Worm (Caenorhabditis elegans) whole organism, early embryonic: Measurements from ENCODE around the gene srf-3.

Experiments used
- B0310.2 ChIP-seq: sonication (generic microtip); optimal IDR thresholded peaks from 2 replicates; lab custom pipeline; 2016; ENCODE audit warnings: mild to moderate bottlenecking, missing genetic modification characterization, missing compliant biosample characterization
- F13C5.2 ChIP-seq: sonication (generic microtip); optimal IDR thresholded peaks from 2 replicates; lab custom pipeline; 2017; ENCODE audit warnings: mild to moderate bottlenecking, missing genetic modification characterization, inconsistent platforms, missing compliant biosample characterization
- aly-1 ChIP-seq: sonication (generic microtip); optimal IDR thresholded peaks from 2 replicates; lab custom pipeline; 2016; ENCODE audit warnings: missing genetic modification characterization, missing compliant biosample characterization
- ama-1 ChIP-seq: fragments of 150-350 bp; optimal IDR thresholded peaks from 2 replicates; lab custom pipeline; 2014
- ceh-13 ChIP-seq: fragments of 200-800 bp; sonication (Bioruptor generic); optimal IDR thresholded peaks from 2 replicates; lab custom pipeline; 2018; ENCODE audit warnings: mild to moderate bottlenecking, missing genetic modification characterization, missing compliant biosample characterization
- ceh-36 ChIP-seq: sonication (generic microtip); optimal IDR thresholded peaks from 2 replicates; lab custom pipeline; 2016; ENCODE audit warnings: missing genetic modification characterization, inconsistent platforms, missing compliant biosample characterization
- ets-7 ChIP-seq: sonication (generic microtip); optimal IDR thresholded peaks from 2 replicates; lab custom pipeline; 2016; ENCODE audit warnings: missing genotype, missing genetic modification characterization, missing compliant biosample characterization
- flt-1 ChIP-seq: fragments of 200-800 bp; sonication (Bioruptor generic); IDR thresholded peaks from 2 replicates; pipeline ENCODE4 v1.3.6; 2022; ENCODE audit warnings: missing genetic modification characterization, missing compliant biosample characterization
- hmbx-1 ChIP-seq: sonication (generic microtip); optimal IDR thresholded peaks from 2 replicates; lab custom pipeline; 2016; ENCODE audit warnings: mild to moderate bottlenecking, missing genetic modification characterization, missing compliant biosample characterization
- hmg-4 ChIP-seq: fragments of 200-800 bp; sonication (Bioruptor generic); optimal IDR thresholded peaks from 2 replicates; lab custom pipeline; 2018; ENCODE audit warnings: mild to moderate bottlenecking, missing genetic modification characterization, missing compliant biosample characterization
- hnd-1 ChIP-seq: sonication (generic microtip); optimal IDR thresholded peaks from 2 replicates; lab custom pipeline; 2016; ENCODE audit warnings: missing genetic modification characterization, missing compliant biosample characterization
- pes-1 ChIP-seq: fragments of 200-800 bp; sonication (Bioruptor generic); IDR thresholded peaks from 2 replicates; pipeline ENCODE4 v1.3.6; 2022; ENCODE audit warnings: missing genetic modification reagents, missing genetic modification characterization, missing compliant biosample characterization
- scrt-1 ChIP-seq: fragments of 200-800 bp; sonication (Bioruptor generic); IDR thresholded peaks from 2 replicates; pipeline ENCODE4 v1.3.6; 2022; ENCODE audit warnings: missing genetic modification characterization, missing compliant biosample characterization
- sea-1 ChIP-seq: fragments of 200-800 bp; sonication (Bioruptor generic); conservative IDR thresholded peaks from 2 replicates; pipeline ENCODE4 v1.3.6; 2022; ENCODE audit warnings: missing genetic modification characterization, missing compliant biosample characterization
- tbx-11 ChIP-seq: fragments of 200-800 bp; sonication (Bioruptor generic); IDR thresholded peaks from 2 replicates; pipeline ENCODE4 v1.3.6; 2022; ENCODE audit warnings: missing genetic modification characterization, missing compliant biosample characterization
- tbx-37 ChIP-seq: fragments of 200-800 bp; sonication (Bioruptor generic); conservative IDR thresholded peaks from 2 replicates; pipeline ENCODE4 v1.3.6; 2022; ENCODE audit warnings: missing genetic modification reagents, missing genetic modification characterization, missing compliant biosample characterization
- tra-4 ChIP-seq: sonication (generic microtip); optimal IDR thresholded peaks from 2 replicates; lab custom pipeline; 2017; ENCODE audit warnings: missing genetic modification characterization, missing compliant biosample characterization

Gene srf-3

DNA sequence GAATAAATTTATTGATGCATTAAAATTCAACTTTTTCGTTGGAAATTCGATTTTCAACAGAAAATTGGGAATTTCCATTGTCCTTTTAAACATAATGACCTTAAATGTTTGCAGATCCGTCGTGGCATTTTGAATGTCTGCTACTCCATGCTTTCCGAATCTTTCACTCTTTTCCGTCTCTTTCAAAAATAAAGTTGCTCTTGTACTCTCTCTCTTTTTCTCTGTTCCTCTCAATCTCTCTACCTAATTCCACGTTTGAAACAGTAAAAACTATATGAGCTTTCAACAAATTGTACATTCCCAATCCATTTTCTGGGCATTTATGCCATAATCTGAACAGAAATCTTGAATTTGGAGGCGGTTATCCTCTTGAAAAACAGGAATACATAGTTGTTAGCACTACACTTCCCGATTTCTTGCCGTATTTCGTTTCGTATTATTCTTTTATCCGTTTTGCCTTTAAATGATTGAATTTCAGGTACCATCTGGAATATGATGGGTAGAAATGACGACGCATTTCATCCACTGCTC, at the start of gene srf-3:
TSS of gene srf-3 (plus strand) at position 481 of the 531 bp plus-strand sequence.
- TF ChIP-seq flt-1 (GFP tag; lab: Robert Waterston, UW) (no peak), ets-7 (tag; lab: Kevin White, UChicago) (no peak), ceh-36 (tag; lab: Kevin White, UChicago) (no peak), sea-1 (GFP tag; lab: Robert Waterston, UW) (no peak), tbx-37 (GFP tag; lab: Robert Waterston, UW) (no peak), tra-4 (no peak), hnd-1 (tag; lab: Kevin White, UChicago) (no peak), B0310.2 (tag; lab: Kevin White, UChicago) (no peak), ceh-13 (no peak)

DNA sequence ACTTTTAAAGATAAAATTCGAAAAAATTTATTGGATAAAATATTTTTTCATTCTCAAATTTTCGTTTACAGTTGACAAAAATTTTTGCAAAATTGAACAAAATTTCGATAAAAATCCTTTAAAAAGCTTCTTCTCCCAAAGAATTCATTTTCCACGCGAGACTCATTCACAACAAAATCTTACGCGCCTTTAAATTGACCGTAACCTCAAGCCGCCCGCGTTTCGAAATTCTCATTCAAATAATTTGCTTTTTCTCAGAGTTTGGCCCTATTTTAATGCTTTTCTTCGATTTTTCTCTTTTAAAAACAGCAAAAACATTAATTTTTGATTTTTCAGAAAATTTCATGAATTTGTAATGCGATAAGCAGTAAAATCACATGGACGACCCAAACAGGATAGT, 43.7 kb upstream of the srf-3 start, which contains the start of gene F07C6.4:
TSS of gene F07C6.4 (plus strand) at position 330 of the 400 bp plus-strand sequence.
- no peak for TF ChIP-seq hnd-1 (tag; lab: Kevin White, UChicago)
- TF ChIP-seq hmg-4 (GFP tag; lab: Kevin White, UChicago), result no peak
- TF ChIP-seq sea-1 (GFP tag; lab: Robert Waterston, UW), result no peak
- no peak for TF ChIP-seq scrt-1 (GFP tag; lab: Robert Waterston, UW)
- TF ChIP-seq ets-7 (tag; lab: Kevin White, UChicago), result no peak
- TF ChIP-seq pes-1, result no peak
- TF ChIP-seq tbx-11, result no peak
- TF ChIP-seq tra-4, result no peak
- no peak for TF ChIP-seq aly-1
- TF ChIP-seq B0310.2 (tag; lab: Kevin White, UChicago), result no peak
- no peak for TF ChIP-seq flt-1 (GFP tag; lab: Robert Waterston, UW)
- TF ChIP-seq ceh-36 (tag; lab: Kevin White, UChicago), result no peak
- TF ChIP-seq hmbx-1 (tag; lab: Kevin White, UChicago), result no peak
- no peak for TF ChIP-seq ceh-13
- no peak for TF ChIP-seq ama-1 (lab: Kevin White, UChicago)
- TF ChIP-seq tbx-37 (GFP tag; lab: Robert Waterston, UW), result no peak
- TF ChIP-seq F13C5.2 (tag; lab: Kevin White, UChicago), result no peak

DNA sequence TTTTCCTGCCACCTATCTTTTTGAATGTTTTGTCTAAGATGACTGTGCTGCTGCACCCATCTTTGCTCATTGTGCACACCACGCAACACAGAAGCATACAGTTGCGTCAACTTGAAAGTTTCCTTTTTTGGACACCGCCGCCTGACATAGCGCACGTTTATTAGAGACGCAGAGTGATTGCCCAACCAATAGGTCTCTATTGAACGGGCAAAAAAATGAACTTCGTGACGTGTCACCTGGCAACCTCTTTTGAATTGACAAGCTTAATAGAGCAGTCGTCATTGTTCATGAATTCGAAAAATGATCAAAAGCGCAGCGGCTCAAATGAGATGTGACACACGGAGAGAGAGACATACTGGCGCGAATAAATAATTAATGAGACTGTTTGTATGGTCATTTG, 37.8 kb upstream of the srf-3 start:
- TF ChIP-seq tra-4, result no peak
- TF ChIP-seq hmbx-1 (tag; lab: Kevin White, UChicago), result no peak
- no peak for TF ChIP-seq hnd-1 (tag; lab: Kevin White, UChicago)
- TF ChIP-seq sea-1 (GFP tag; lab: Robert Waterston, UW), result no peak
- TF ChIP-seq ama-1 (lab: Kevin White, UChicago), result no peak
- TF ChIP-seq flt-1 (GFP tag; lab: Robert Waterston, UW), result no peak
- TF ChIP-seq ceh-36 (tag; lab: Kevin White, UChicago), result no peak
- TF ChIP-seq scrt-1 (GFP tag; lab: Robert Waterston, UW), result no peak
- no peak for TF ChIP-seq tbx-11
- no peak for TF ChIP-seq pes-1
- TF ChIP-seq ets-7 (tag; lab: Kevin White, UChicago), result no peak
- no peak for TF ChIP-seq aly-1
- TF ChIP-seq B0310.2 (tag; lab: Kevin White, UChicago), result no peak
- no peak for TF ChIP-seq hmg-4 (GFP tag; lab: Kevin White, UChicago)
- TF ChIP-seq F13C5.2 (tag; lab: Kevin White, UChicago), result no peak
- no peak for TF ChIP-seq ceh-13

DNA sequence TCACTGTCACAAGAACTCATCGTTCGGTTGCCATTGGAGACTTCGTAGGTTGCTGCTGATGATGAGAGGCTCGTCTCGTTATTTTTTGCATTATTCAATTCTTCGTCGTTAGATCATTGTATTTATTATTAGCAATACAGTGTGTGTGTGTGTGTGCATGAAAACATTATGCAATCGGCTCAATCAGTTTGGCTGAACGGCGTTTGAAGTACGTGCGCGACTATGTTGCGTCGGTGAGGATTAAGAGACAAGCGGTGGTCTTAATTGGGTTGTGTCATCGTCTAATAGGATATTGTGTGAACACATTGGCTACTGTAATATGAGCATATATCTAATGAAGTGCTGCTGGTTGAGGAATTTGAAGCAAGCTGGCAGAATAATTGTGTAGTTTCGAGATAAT, 35.5 kb upstream of the srf-3 start:
- TF ChIP-seq hmbx-1 (tag; lab: Kevin White, UChicago) (no peak), ceh-36 (tag; lab: Kevin White, UChicago) (peak; percentile 65)

DNA sequence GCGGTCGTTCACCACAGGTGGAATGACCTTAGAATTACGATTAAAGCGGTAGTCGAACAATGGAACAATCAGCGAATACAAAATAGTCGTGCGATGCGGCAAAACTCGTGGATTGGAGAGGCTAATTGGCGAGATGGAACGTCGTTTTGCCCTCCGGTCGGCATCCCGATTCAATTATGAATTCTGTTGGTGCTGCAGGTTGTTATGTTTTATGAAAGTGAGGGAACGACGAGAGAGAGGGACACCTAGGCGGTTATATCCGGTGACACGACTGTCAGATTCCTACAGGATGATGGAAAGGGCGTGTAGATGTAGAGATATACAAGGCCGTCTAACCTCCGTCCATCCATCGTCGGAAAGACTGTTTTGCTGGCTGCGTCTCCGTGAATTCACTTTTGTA, 32.7 kb upstream of the srf-3 start:
- no peak for TF ChIP-seq B0310.2 (tag; lab: Kevin White, UChicago)
- TF ChIP-seq aly-1, result no peak
- no peak for TF ChIP-seq hnd-1 (tag; lab: Kevin White, UChicago)
- TF ChIP-seq tra-4, result no peak
- no peak for TF ChIP-seq flt-1 (GFP tag; lab: Robert Waterston, UW)
- no peak for TF ChIP-seq pes-1

DNA sequence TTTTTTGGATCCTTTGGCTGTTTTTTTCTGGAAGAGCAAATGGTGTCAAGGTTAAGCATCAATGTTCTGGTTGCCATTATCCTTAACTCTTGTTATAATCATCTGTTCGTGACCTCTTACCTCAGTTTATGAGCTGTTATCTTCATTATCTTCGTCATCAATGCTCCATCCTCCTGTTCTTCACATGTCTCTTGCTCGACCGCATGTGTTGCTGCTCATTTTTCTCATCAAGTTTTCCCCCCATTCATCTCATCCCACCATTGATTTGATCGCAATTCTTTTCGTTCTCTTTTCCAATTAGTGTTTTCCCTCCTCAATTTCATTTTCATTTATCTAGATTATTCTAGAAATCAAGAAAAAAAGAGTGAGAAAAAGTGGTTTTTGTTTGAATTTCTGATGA, 31.8 kb upstream of the srf-3 start:
- no peak for TF ChIP-seq hnd-1 (tag; lab: Kevin White, UChicago)
- no peak for TF ChIP-seq tra-4
- TF ChIP-seq hmg-4 (GFP tag; lab: Kevin White, UChicago), result no peak
- TF ChIP-seq flt-1 (GFP tag; lab: Robert Waterston, UW), result no peak
- TF ChIP-seq sea-1 (GFP tag; lab: Robert Waterston, UW), result no peak
- no peak for TF ChIP-seq B0310.2 (tag; lab: Kevin White, UChicago)

DNA sequence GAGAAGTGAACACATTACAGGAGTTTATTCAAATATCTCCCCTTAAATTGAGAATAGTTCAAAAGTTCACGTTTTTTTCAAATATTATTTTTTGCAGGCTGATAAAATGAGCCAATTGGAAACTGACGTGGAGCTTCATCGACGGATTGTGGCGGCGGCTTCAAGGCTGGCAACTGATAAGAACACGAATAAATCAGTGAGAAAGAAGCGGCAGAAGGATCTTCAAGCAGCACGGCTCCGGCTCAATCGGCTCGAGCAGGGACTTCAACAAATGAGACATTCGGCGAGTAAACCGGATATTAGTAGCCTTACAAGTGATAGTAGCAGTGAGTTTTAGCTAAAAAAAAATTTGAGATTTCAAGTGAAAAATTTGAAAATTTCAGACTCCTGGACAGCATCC, 24.0 kb upstream of the srf-3 start, which contains the start of gene M02B1.4:
TSS of gene M02B1.4 (minus strand) at position 9 of the 400 bp plus-strand sequence.
- TF ChIP-seq flt-1 (GFP tag; lab: Robert Waterston, UW) (no peak), ceh-36 (tag; lab: Kevin White, UChicago) (no peak), ama-1 (lab: Kevin White, UChicago) (no peak), aly-1 (no peak), hnd-1 (tag; lab: Kevin White, UChicago) (no peak)

DNA sequence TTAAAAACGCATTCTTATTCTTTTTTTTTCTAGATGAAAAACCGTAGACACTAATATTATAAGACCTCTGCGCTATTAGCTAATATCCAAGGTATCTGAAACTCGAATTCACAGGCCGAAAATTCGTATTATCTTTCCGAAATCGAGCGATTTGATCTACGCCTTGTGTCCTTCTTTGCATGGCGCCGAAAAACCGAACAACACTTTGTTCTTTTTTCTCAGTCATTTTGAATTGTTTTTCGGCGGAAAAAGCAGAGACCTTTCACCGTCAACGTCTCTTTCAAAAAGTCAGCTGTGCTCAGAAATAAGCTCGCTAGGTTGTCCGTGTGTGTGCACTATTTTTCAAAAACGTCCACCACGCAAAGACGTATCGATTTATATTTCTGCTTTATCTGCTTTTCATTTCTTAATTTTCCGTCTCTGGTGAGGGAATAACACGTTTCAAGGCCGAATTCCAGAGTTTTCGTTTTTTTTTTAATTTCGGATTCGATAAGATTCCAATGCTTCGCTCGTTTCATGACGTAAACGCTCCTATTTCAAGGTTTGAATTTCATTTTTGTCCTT, 18.4 kb upstream of the srf-3 start:
- TF ChIP-seq tbx-11 (no peak), sea-1 (GFP tag; lab: Robert Waterston, UW) (no peak)
